Fruit fly (Drosophila melanogaster) whole organism, embryonic: Measurements from ENCODE around the gene CG2865.
A peak's percentile ranks its signal among the peaks of the same experiment; 100 is the strongest.

Source experiments
- Ada2b ChIP-seq: fragments of 200-800 bp; sonication (Bioruptor generic); IDR thresholded peaks from 2 replicates; pipeline ENCODE4 v1.3.6; 2022; ENCODE audit warnings: missing biosample characterization, missing genetic modification characterization
- Asciz ChIP-seq: fragments of 200-800 bp; sonication (Bioruptor generic); optimal IDR thresholded peaks from 2 replicates; lab custom pipeline; 2017; ENCODE audit warnings: missing biosample characterization, mild to moderate bottlenecking, missing genetic modification characterization, missing genetic modification reagents
- CG10543 ChIP-seq: fragments of 200-800 bp; sonication (Bioruptor generic); optimal IDR thresholded peaks from 3 replicates; lab custom pipeline; 2017; ENCODE audit warnings: missing biosample characterization, mild to moderate bottlenecking, missing genetic modification characterization, moderate library complexity
- CG13624 ChIP-seq: fragments of 200-800 bp; sonication (Bioruptor generic); optimal IDR thresholded peaks from 2 replicates; lab custom pipeline; 2016; ENCODE audit warnings: missing biosample characterization, missing genetic modification characterization
- CG14441 ChIP-seq: fragments of 200-800 bp; sonication (Bioruptor generic); IDR thresholded peaks from 2 replicates; pipeline ENCODE4 v1.3.6; 2022; ENCODE audit warnings: missing biosample characterization, missing genetic modification characterization
- CG15514 ChIP-seq: fragments of 200-800 bp; sonication (Bioruptor generic); optimal IDR thresholded peaks from 3 replicates; lab custom pipeline; 2017; ENCODE audit warnings: missing biosample characterization, missing genetic modification characterization, mild to moderate bottlenecking, moderate library complexity, missing genetic modification reagents
- CG1832 ChIP-seq: fragments of 200-800 bp; sonication (Bioruptor generic); optimal IDR thresholded peaks from 2 replicates; lab custom pipeline; 2017; ENCODE audit warnings: missing biosample characterization, mild to moderate bottlenecking, missing genetic modification characterization, inconsistent platforms
- CG18599 ChIP-seq: fragments of 200-800 bp; sonication (Bioruptor generic); optimal IDR thresholded peaks from 3 replicates; lab custom pipeline; 2017; ENCODE audit warnings: missing biosample characterization, missing genetic modification characterization, mild to moderate bottlenecking, moderate library complexity, missing genetic modification reagents
- CG2120 ChIP-seq: fragments of 200-800 bp; sonication (Bioruptor generic); optimal IDR thresholded peaks from 3 replicates; lab custom pipeline; 2016; ENCODE audit warnings: missing biosample characterization, missing genetic modification characterization
- CG3281 ChIP-seq: fragments of 200-800 bp; sonication (Bioruptor generic); optimal IDR thresholded peaks from 3 replicates; lab custom pipeline; 2017; ENCODE audit warnings: missing biosample characterization, mild to moderate bottlenecking, missing genetic modification characterization
- CG34376 ChIP-seq: fragments of 200-800 bp; sonication (Bioruptor generic); optimal IDR thresholded peaks from 2 replicates; lab custom pipeline; 2018; ENCODE audit warnings: missing biosample characterization, mild to moderate bottlenecking, missing genetic modification characterization
- CG4404 ChIP-seq: fragments of 200-800 bp; sonication (Bioruptor generic); IDR thresholded peaks from 2 replicates; pipeline ENCODE4 v1.3.6; 2022; ENCODE audit warnings: missing biosample characterization, missing genetic modification characterization
- CG5180 ChIP-seq: fragments of 200-800 bp; sonication (Bioruptor generic); optimal IDR thresholded peaks from 3 replicates; lab custom pipeline; 2017; ENCODE audit warnings: missing biosample characterization, missing genetic modification characterization, mild to moderate bottlenecking, moderate library complexity, missing genetic modification reagents
- CG6854 ChIP-seq: fragments of 200-800 bp; sonication (Bioruptor generic); optimal IDR thresholded peaks from 3 replicates; lab custom pipeline; 2017; ENCODE audit warnings: missing biosample characterization, mild to moderate bottlenecking, missing genetic modification characterization
- CG8290 ChIP-seq, 3 experiments: fragments of 200-800 bp; sonication (Bioruptor generic); optimal IDR thresholded peaks; 2 replicates each; lab custom pipeline; 2016 to 2019; ENCODE audit warnings: missing biosample characterization in 3 of 3, missing genetic modification characterization in 3 of 3, mild to moderate bottlenecking in 2 of 3, moderate library complexity in 1 of 3
- CG8924 ChIP-seq: fragments of 200-800 bp; optimal IDR thresholded peaks from 3 replicates; lab custom pipeline; 2019; ENCODE audit warnings: missing biosample characterization, mild to moderate bottlenecking, missing genetic modification characterization, moderate library complexity
- CG9727 ChIP-seq: fragments of 200-800 bp; sonication (Bioruptor generic); optimal IDR thresholded peaks from 3 replicates; lab custom pipeline; 2017; ENCODE audit warnings: missing biosample characterization, mild to moderate bottlenecking, missing genetic modification characterization
- D19A ChIP-seq: fragments of 200-800 bp; optimal IDR thresholded peaks from 3 replicates; lab custom pipeline; 2019; ENCODE audit warnings: missing biosample characterization, mild to moderate bottlenecking, missing genetic modification characterization, moderate library complexity
- Deaf1 ChIP-seq: fragments of 200-800 bp; optimal IDR thresholded peaks from 3 replicates; lab custom pipeline; 2019; ENCODE audit warnings: missing biosample characterization, mild to moderate bottlenecking, missing genetic modification characterization, moderate library complexity
- Doc3 ChIP-seq: fragments of 200-800 bp; sonication (Bioruptor generic); IDR thresholded peaks from 3 replicates; pipeline ENCODE4 v1.3.6; 2022; ENCODE audit warnings: missing biosample characterization, missing genetic modification characterization; ENCODE audit not compliant: partially characterized antibody
- Drgx ChIP-seq: fragments of 200-800 bp; sonication (Bioruptor generic); IDR thresholded peaks from 2 replicates; pipeline ENCODE4 v1.3.6; 2022; ENCODE audit warnings: missing biosample characterization, missing genetic modification characterization
- Med ChIP-seq: fragments of 200-800 bp; sonication (Bioruptor generic); peaks from one replicate; lab custom pipeline; 2016; ENCODE audit warnings: missing biosample characterization, missing genetic modification characterization, mild to moderate bottlenecking, inconsistent platforms, moderate library complexity
- Meics ChIP-seq: fragments of 200-800 bp; sonication (Bioruptor generic); optimal IDR thresholded peaks from 2 replicates; lab custom pipeline; 2017; ENCODE audit warnings: missing biosample characterization, mild to moderate bottlenecking, missing genetic modification characterization
- NC2α ChIP-seq: fragments of 200-800 bp; sonication (Bioruptor generic); optimal IDR thresholded peaks from 2 replicates; lab custom pipeline; 2016; ENCODE audit warnings: missing biosample characterization, missing genetic modification characterization
- Oaz ChIP-seq: fragments of 200-800 bp; sonication (Bioruptor generic); IDR thresholded peaks from 2 replicates; pipeline ENCODE4 v1.3.6; 2022; ENCODE audit warnings: missing biosample characterization, missing genetic modification characterization
- Optix ChIP-seq: fragments of 200-800 bp; sonication (Bioruptor generic); IDR thresholded peaks from 3 replicates; pipeline ENCODE4 v1.3.6; 2022; ENCODE audit warnings: missing biosample characterization, missing genetic modification characterization
- Rfx ChIP-seq: fragments of 200-800 bp; sonication (Bioruptor generic); IDR thresholded peaks from 2 replicates; pipeline ENCODE4 v1.3.6; 2022; ENCODE audit warnings: missing biosample characterization, missing genetic modification characterization
- Trl ChIP-seq, 3 experiments: fragments of >200 bp in 2 of 3; fragments of 200-800 bp in 1 of 3; sonication (Bioruptor generic) in 1 of 3; optimal IDR thresholded peaks; 2 replicates in 1 of 3; 3 replicates in 2 of 3; lab custom pipeline; 2016 to 2017; ENCODE audit warnings: missing biosample characterization in 1 of 3, missing genetic modification characterization in 1 of 3
- az2 ChIP-seq: fragments of 200-800 bp; sonication (Bioruptor generic); optimal IDR thresholded peaks from 3 replicates; lab custom pipeline; 2016; ENCODE audit warnings: missing biosample characterization, missing genetic modification characterization
- cad ChIP-seq: fragments of >200 bp; optimal IDR thresholded peaks from 2 replicates; lab custom pipeline; 2017; ENCODE audit warnings: missing biosample characterization, missing genetic modification characterization
- caup ChIP-seq: fragments of 200-800 bp; sonication (Bioruptor generic); optimal IDR thresholded peaks from 3 replicates; lab custom pipeline; 2017; ENCODE audit warnings: missing biosample characterization, mild to moderate bottlenecking, missing genetic modification characterization, moderate library complexity; ENCODE audit not compliant: severe bottlenecking
- chinmo ChIP-seq: fragments of 200-800 bp; sonication (Bioruptor generic); IDR thresholded peaks from 4 replicates; pipeline ENCODE4 v1.3.6; 2022; ENCODE audit warnings: missing biosample characterization, missing genetic modification characterization; ENCODE audit not compliant: partially characterized antibody
- disco-r ChIP-seq: fragments of 200-800 bp; sonication (Bioruptor generic); optimal IDR thresholded peaks from 2 replicates; lab custom pipeline; 2016; ENCODE audit warnings: missing biosample characterization, missing genetic modification characterization
- dpn ChIP-seq, 2 experiments: fragments of 200-800 bp; sonication (Bioruptor generic); optimal IDR thresholded peaks; 3 replicates each; lab custom pipeline; 2016; ENCODE audit warnings: missing biosample characterization in 2 of 2, missing genetic modification characterization in 2 of 2
- dysf ChIP-seq: fragments of 200-800 bp; sonication (Bioruptor generic); IDR thresholded peaks from 3 replicates; pipeline ENCODE4 v1.3.6; 2022; ENCODE audit warnings: missing biosample characterization, missing genetic modification characterization
- exex ChIP-seq: fragments of 200-800 bp; sonication (Bioruptor generic); optimal IDR thresholded peaks from 4 replicates; lab custom pipeline; 2018; ENCODE audit warnings: missing biosample characterization, mild to moderate bottlenecking, missing genetic modification characterization, moderate library complexity
- gro ChIP-seq: fragments of 200-800 bp; sonication (Bioruptor generic); optimal IDR thresholded peaks from 2 replicates; lab custom pipeline; 2016; ENCODE audit warnings: missing biosample characterization, missing genetic modification characterization
- her ChIP-seq: fragments of 200-800 bp; sonication (Bioruptor generic); optimal IDR thresholded peaks from 2 replicates; lab custom pipeline; 2016; ENCODE audit warnings: missing biosample characterization, missing genetic modification characterization
- mam ChIP-seq: fragments of 200-800 bp; sonication (Bioruptor generic); optimal IDR thresholded peaks from 3 replicates; lab custom pipeline; 2016; ENCODE audit warnings: missing biosample characterization, missing genetic modification characterization
- mld ChIP-seq: fragments of 200-800 bp; sonication (Bioruptor generic); IDR thresholded peaks from 3 replicates; pipeline ENCODE4 v1.3.6; 2022; ENCODE audit warnings: missing biosample characterization, missing genetic modification characterization; ENCODE audit not compliant: partially characterized antibody
- psq ChIP-seq: fragments of 200-800 bp; sonication (Bioruptor generic); optimal IDR thresholded peaks from 2 replicates; lab custom pipeline; 2017; ENCODE audit warnings: missing biosample characterization, missing genetic modification characterization
- ro ChIP-seq: fragments of 200-800 bp; sonication (Bioruptor generic); IDR thresholded peaks from 2 replicates; pipeline ENCODE4 v1.3.6; 2022; ENCODE audit warnings: missing biosample characterization, missing genetic modification characterization
- row ChIP-seq: fragments of 200-800 bp; sonication (Bioruptor generic); IDR thresholded peaks from 3 replicates; pipeline ENCODE4 v1.3.6; 2022; ENCODE audit warnings: missing biosample characterization, missing genetic modification characterization
- slbo ChIP-seq: fragments of 200-800 bp; sonication (Bioruptor generic); IDR thresholded peaks from 2 replicates; pipeline ENCODE4 v1.3.6; 2022; ENCODE audit warnings: missing biosample characterization, missing genetic modification characterization
- sob ChIP-seq: fragments of 200-800 bp; sonication (Bioruptor generic); IDR thresholded peaks from 2 replicates; pipeline ENCODE4 v1.3.6; 2022; ENCODE audit warnings: missing biosample characterization, missing genetic modification characterization
- sug ChIP-seq: fragments of 200-800 bp; optimal IDR thresholded peaks from 2 replicates; lab custom pipeline; 2019; ENCODE audit warnings: missing biosample characterization, mild to moderate bottlenecking, missing genetic modification characterization, moderate library complexity
- yki ChIP-seq: fragments of >200 bp; optimal IDR thresholded peaks from 3 replicates; lab custom pipeline; 2018
- z ChIP-seq: fragments of 200-800 bp; sonication (Bioruptor generic); IDR thresholded peaks from 3 replicates; pipeline ENCODE4 v1.3.6; 2022; ENCODE audit warnings: missing biosample characterization, missing genetic modification characterization

CG2865 gene

DNA sequence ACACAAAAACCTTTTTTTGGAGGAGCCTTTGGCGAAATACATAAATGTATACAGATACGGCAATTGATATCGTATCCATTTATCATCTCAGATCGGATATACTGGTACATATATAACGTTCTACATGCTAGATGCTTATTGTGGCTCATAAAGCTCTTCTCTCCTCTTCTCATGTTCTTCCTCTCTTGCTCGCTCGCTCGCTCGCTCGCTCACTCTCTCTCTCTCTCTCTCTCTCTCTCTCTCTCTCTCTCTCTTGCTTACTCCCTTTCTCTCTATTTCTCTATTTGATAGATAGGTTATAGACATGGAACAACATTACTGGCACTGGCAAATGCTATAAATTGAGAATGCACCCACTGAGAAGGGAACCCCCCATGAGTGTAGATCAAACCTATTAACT, 38.2 kb downstream of the CG2865 start:
- TF ChIP-seq Trl (optimal IDR thresholded peaks at IDR 0.05; lab: Kevin White, UChicago) (peak; percentile 71 to 95), Trl (GFP tag; optimal IDR thresholded peaks at IDR 0.05; lab: Kevin White, UChicago) (no peak), disco-r (GFP tag; lab: Kevin White, UChicago) (no peak), CG10543 (GFP tag; lab: Kevin White, UChicago) (no peak), mld (GFP tag; lab: Robert Waterston, UW) (no peak), Asciz (no peak), NC2α (no peak), yki (peak; percentile 38), psq (GFP tag; lab: Kevin White, UChicago) (no peak), CG1832 (peak; percentile 70), Med (GFP tag; lab: Kevin White, UChicago) (peak; percentile 29)

DNA sequence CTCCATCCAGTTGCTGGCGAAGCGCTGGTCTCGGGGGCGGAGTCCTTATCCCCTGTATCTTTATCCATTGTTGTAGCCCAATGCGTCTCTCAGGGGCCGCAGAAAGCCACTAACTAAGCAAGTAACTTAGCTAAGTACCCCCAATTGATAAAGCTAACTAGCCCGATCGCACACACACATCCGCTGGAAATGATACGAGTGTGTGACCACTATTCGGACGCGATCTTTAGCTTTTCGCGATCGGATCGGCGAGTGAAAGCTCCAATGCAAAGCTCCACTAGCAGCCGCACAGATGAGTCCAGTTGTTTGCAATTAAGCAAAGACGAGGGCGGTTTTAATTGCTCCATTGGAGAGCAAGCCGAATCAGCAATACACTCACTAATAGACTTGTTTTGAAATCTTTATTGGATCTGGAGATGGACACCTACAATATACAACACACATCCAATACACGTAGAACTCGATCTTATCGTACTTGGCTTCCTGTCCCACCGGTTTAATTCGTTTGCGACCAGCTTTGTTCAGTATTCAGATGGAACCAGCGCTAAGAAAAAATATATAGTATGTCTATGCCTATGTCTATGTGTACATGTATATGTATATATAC, 39.1 kb downstream of the CG2865 start, which contains the start of gene CG3091:
TSS of gene CG3091 (minus strand) at position 178 of the 607 bp plus-strand sequence.
- TF ChIP-seq cad (GFP tag; lab: Kevin White, UChicago) = no peak
- 0 out of 3 replicates have a peak, but pooled peaks have one; percentile 39 for TF ChIP-seq z
- TF ChIP-seq Rfx (GFP tag; lab: Robert Waterston, UW) = peak; percentile 54
- 0 out of 4 replicates have a peak, but pooled peaks have one; percentile 44 for TF ChIP-seq chinmo (GFP tag; lab: Robert Waterston, UW)
- TF ChIP-seq CG5180 (GFP tag; lab: Kevin White, UChicago) = no peak
- TF ChIP-seq Ada2b (GFP tag; lab: Robert Waterston, UW) = 0 out of 2 replicates have a peak, but pooled peaks have one; percentile 15
- TF ChIP-seq CG18599 = peak; percentile 43
- no peak for TF ChIP-seq Doc3 (GFP tag; lab: Robert Waterston, UW)
- TF ChIP-seq CG9727 (GFP tag; lab: Kevin White, UChicago) = peak; percentile 6
- peak; percentile 20 for TF ChIP-seq caup (GFP tag; lab: Kevin White, UChicago)
- peak; percentile 48 for TF ChIP-seq Meics (GFP tag; lab: Kevin White, UChicago)
- TF ChIP-seq CG13624 (GFP tag; lab: Kevin White, UChicago) = peak; percentile 44
- TF ChIP-seq CG3281 (GFP tag; lab: Kevin White, UChicago) = peak; percentile 16
- TF ChIP-seq CG6854 (GFP tag; lab: Kevin White, UChicago) = peak; percentile 10
- peak; percentile 40; the same call in 1 of the 2 replicates for TF ChIP-seq Drgx
- no peak for TF ChIP-seq her (GFP tag; lab: Kevin White, UChicago)
- TF ChIP-seq Oaz (GFP tag; lab: Robert Waterston, UW) = no peak
- TF ChIP-seq mam (GFP tag; lab: Kevin White, UChicago) = peak; percentile 27
- TF ChIP-seq az2 (GFP tag; lab: Kevin White, UChicago) = no peak
- peak; percentile 53 for TF ChIP-seq CG34376 (GFP tag; lab: Kevin White, UChicago)
- no peak for TF ChIP-seq CG14441
- peak; percentile 75 for TF ChIP-seq Med (GFP tag; lab: Kevin White, UChicago)
- peak; percentile 63; the same call in 2 of the 3 replicates for TF ChIP-seq dysf (GFP tag; lab: Robert Waterston, UW)
- no peak for TF ChIP-seq Optix
- peak; percentile 12; the same call in 1 of the 2 replicates for TF ChIP-seq sob (GFP tag; lab: Robert Waterston, UW)
- no peak for TF ChIP-seq CG4404 (GFP tag; lab: Robert Waterston, UW)
- peak; percentile 23 for TF ChIP-seq CG2120 (GFP tag; lab: Kevin White, UChicago)
- no peak for TF ChIP-seq CG8290 (GFP tag; optimal IDR thresholded peaks at IDR 0.05; lab: Kevin White, UChicago)
- TF ChIP-seq CG8290 (tag; optimal IDR thresholded peaks at IDR 0.05; lab: Kevin White, UChicago) = peak in 1 of 2 experiments; percentile 27
- TF ChIP-seq D19A (tag; lab: Kevin White, UChicago) = peak; percentile 80
- no peak for TF ChIP-seq CG8924
- TF ChIP-seq exex (tag; lab: Kevin White, UChicago) = peak; percentile 59
- peak; percentile 19 for TF ChIP-seq gro (GFP tag; lab: Kevin White, UChicago)
- TF ChIP-seq CG15514 = peak; percentile 24
- TF ChIP-seq ro = no peak
- peak; percentile 86 for TF ChIP-seq Deaf1
- TF ChIP-seq slbo = peak; percentile 26; the same call in 1 of the 2 replicates
- peak; percentile 53 for TF ChIP-seq sug (tag; lab: Kevin White, UChicago)
- peak; percentile 16; the same call in 1 of the 3 replicates for TF ChIP-seq row (GFP tag; lab: Robert Waterston, UW)
- peak in 1 of 2 experiments; percentile 23 for TF ChIP-seq dpn (GFP tag; optimal IDR thresholded peaks at IDR 0.05; lab: Kevin White, UChicago)
